Fruit fly (Drosophila melanogaster) whole organism, embryonic: ENCODE data around the gene CG42299.
A peak's percentile ranks its signal among the peaks of the same experiment; 100 is the strongest.

Source experiments
- Adf1 ChIP-seq: fragments of 200-800 bp; sonication (Bioruptor generic); IDR thresholded peaks from 2 replicates; pipeline ENCODE4 v1.3.6; 2022; ENCODE audit warnings: missing biosample characterization, missing genetic modification characterization
- CG1024 ChIP-seq: fragments of 200-800 bp; sonication (Bioruptor generic); IDR thresholded peaks from 2 replicates; pipeline ENCODE4 v1.3.6; 2022; ENCODE audit warnings: missing biosample characterization, missing genetic modification characterization
- CG11456 ChIP-seq: fragments of 200-800 bp; sonication (Bioruptor generic); IDR thresholded peaks from 3 replicates; pipeline ENCODE4 v1.3.6; 2022; ENCODE audit warnings: missing biosample characterization, missing genetic modification characterization
- CG14667 ChIP-seq: fragments of 200-800 bp; sonication (Bioruptor generic); IDR thresholded peaks from 2 replicates; pipeline ENCODE4 v1.3.6; 2022; ENCODE audit warnings: missing biosample characterization, missing genetic modification characterization
- CG16815 ChIP-seq: fragments of 200-800 bp; sonication (Bioruptor generic); optimal IDR thresholded peaks from 3 replicates; lab custom pipeline; 2017; ENCODE audit warnings: missing biosample characterization, mild to moderate bottlenecking, missing genetic modification characterization
- CG16863 ChIP-seq: fragments of 200-800 bp; sonication (Bioruptor generic); optimal IDR thresholded peaks from 3 replicates; lab custom pipeline; 2016; ENCODE audit warnings: missing biosample characterization, missing genetic modification characterization
- CG18011 ChIP-seq: fragments of 200-800 bp; sonication (Bioruptor generic); optimal IDR thresholded peaks from 2 replicates; lab custom pipeline; 2017; ENCODE audit warnings: missing biosample characterization, missing genetic modification characterization, mild to moderate bottlenecking, moderate library complexity, missing genotype
- CG1832 ChIP-seq: fragments of 200-800 bp; sonication (Bioruptor generic); optimal IDR thresholded peaks from 2 replicates; lab custom pipeline; 2017; ENCODE audit warnings: missing biosample characterization, mild to moderate bottlenecking, missing genetic modification characterization, inconsistent platforms
- CG18619 ChIP-seq: fragments of 200-800 bp; sonication (Bioruptor generic); optimal IDR thresholded peaks from 3 replicates; lab custom pipeline; 2017; ENCODE audit warnings: missing biosample characterization, mild to moderate bottlenecking, missing genetic modification characterization
- CG2199 ChIP-seq: fragments of 200-800 bp; sonication (Bioruptor generic); IDR thresholded peaks from 3 replicates; pipeline ENCODE4 v1.3.6; 2022; ENCODE audit warnings: missing biosample characterization, missing genetic modification characterization
- CG2889 ChIP-seq: fragments of 200-800 bp; sonication (Bioruptor generic); IDR thresholded peaks from 3 replicates; pipeline ENCODE4 v1.3.6; 2022; ENCODE audit warnings: missing biosample characterization, missing genetic modification characterization
- CG30403 ChIP-seq: fragments of 200-800 bp; sonication (Bioruptor generic); optimal IDR thresholded peaks from 3 replicates; lab custom pipeline; 2016; ENCODE audit warnings: missing biosample characterization, missing genetic modification characterization
- CG3838 ChIP-seq: fragments of 200-800 bp; sonication (Bioruptor generic); optimal IDR thresholded peaks from 3 replicates; lab custom pipeline; 2016; ENCODE audit warnings: missing biosample characterization, missing genetic modification characterization
- CG6654 ChIP-seq: fragments of 200-800 bp; sonication (Bioruptor generic); optimal IDR thresholded peaks from 2 replicates; lab custom pipeline; 2017; ENCODE audit warnings: missing biosample characterization, mild to moderate bottlenecking, missing genetic modification characterization
- CG7963 ChIP-seq: fragments of 200-800 bp; sonication (Bioruptor generic); IDR thresholded peaks from 3 replicates; pipeline ENCODE4 v1.3.6; 2022; ENCODE audit warnings: missing biosample characterization, missing genetic modification characterization; ENCODE audit not compliant: partially characterized antibody
- CG8924 ChIP-seq: fragments of 200-800 bp; optimal IDR thresholded peaks from 3 replicates; lab custom pipeline; 2019; ENCODE audit warnings: missing biosample characterization, mild to moderate bottlenecking, missing genetic modification characterization, moderate library complexity
- CG9609 ChIP-seq: fragments of 200-800 bp; sonication (Bioruptor generic); optimal IDR thresholded peaks from 3 replicates; lab custom pipeline; 2016; ENCODE audit warnings: missing biosample characterization, missing genetic modification characterization
- Chrac-16 ChIP-seq: fragments of 200-800 bp; sonication (Bioruptor generic); optimal IDR thresholded peaks from 3 replicates; lab custom pipeline; 2016; ENCODE audit warnings: missing biosample characterization, missing genetic modification characterization
- Dek ChIP-seq: fragments of 200-800 bp; sonication (Bioruptor generic); optimal IDR thresholded peaks from 3 replicates; lab custom pipeline; 2019; ENCODE audit warnings: missing biosample characterization, mild to moderate bottlenecking, missing genetic modification characterization, moderate library complexity
- Dip3 ChIP-seq: fragments of 200-800 bp; sonication (Bioruptor generic); optimal IDR thresholded peaks from 3 replicates; lab custom pipeline; 2016; ENCODE audit warnings: missing biosample characterization, missing genetic modification characterization
- Elba2 ChIP-seq: fragments of 200-800 bp; sonication (Bioruptor generic); optimal IDR thresholded peaks from 3 replicates; lab custom pipeline; 2016; ENCODE audit warnings: missing biosample characterization, missing genetic modification characterization
- HmgZ ChIP-seq: fragments of 200-800 bp; sonication (Bioruptor generic); optimal IDR thresholded peaks from 2 replicates; lab custom pipeline; 2018; ENCODE audit warnings: missing biosample characterization, mild to moderate bottlenecking, missing genetic modification characterization
- Hr51 ChIP-seq, 2 experiments: fragments of 200-800 bp; sonication (Bioruptor generic); optimal IDR thresholded peaks; 2 replicates in 1 of 2; 3 replicates in 1 of 2; lab custom pipeline; 2016 to 2018; ENCODE audit warnings: missing biosample characterization in 2 of 2, missing genetic modification characterization in 2 of 2, mild to moderate bottlenecking in 1 of 2, moderate library complexity in 1 of 2
- Jarid2 ChIP-seq: fragments of 200-800 bp; sonication (Bioruptor generic); optimal IDR thresholded peaks from 3 replicates; lab custom pipeline; 2017; ENCODE audit warnings: mild to moderate bottlenecking, missing biosample characterization, missing genetic modification reagents, missing genetic modification characterization
- Optix ChIP-seq: fragments of 200-800 bp; sonication (Bioruptor generic); IDR thresholded peaks from 3 replicates; pipeline ENCODE4 v1.3.6; 2022; ENCODE audit warnings: missing biosample characterization, missing genetic modification characterization
- Vsx1 ChIP-seq: fragments of 200-800 bp; sonication (Bioruptor generic); optimal IDR thresholded peaks from 2 replicates; lab custom pipeline; 2017; ENCODE audit warnings: missing biosample characterization, mild to moderate bottlenecking, missing genetic modification characterization, missing genetic modification reagents
- abd-A ChIP-seq: fragments of 200-800 bp; sonication (Bioruptor generic); optimal IDR thresholded peaks from 3 replicates; lab custom pipeline; 2019; ENCODE audit warnings: missing biosample characterization, mild to moderate bottlenecking, missing genetic modification characterization, moderate library complexity
- ara ChIP-seq: fragments of 200-800 bp; sonication (Bioruptor generic); IDR thresholded peaks from 2 replicates; pipeline ENCODE4 v1.3.6; 2022; ENCODE audit warnings: missing biosample characterization, missing genetic modification characterization
- chif ChIP-seq, 2 experiments: fragments of 200-800 bp; sonication (Bioruptor generic); optimal IDR thresholded peaks; 3 replicates each; lab custom pipeline; 2016; ENCODE audit warnings: missing biosample characterization in 2 of 2, missing genetic modification characterization in 2 of 2
- chinmo ChIP-seq: fragments of 200-800 bp; sonication (Bioruptor generic); IDR thresholded peaks from 4 replicates; pipeline ENCODE4 v1.3.6; 2022; ENCODE audit warnings: missing biosample characterization, missing genetic modification characterization; ENCODE audit not compliant: partially characterized antibody
- crp ChIP-seq, 2 experiments: fragments of 200-800 bp; sonication (Bioruptor generic); optimal IDR thresholded peaks; 2 replicates in 1 of 2; 3 replicates in 1 of 2; lab custom pipeline; 2017; ENCODE audit warnings: missing biosample characterization in 2 of 2, missing genetic modification characterization in 2 of 2, mild to moderate bottlenecking in 1 of 2, moderate library complexity in 1 of 2
- dpn ChIP-seq, 2 experiments: fragments of 200-800 bp; sonication (Bioruptor generic); optimal IDR thresholded peaks; 3 replicates each; lab custom pipeline; 2016; ENCODE audit warnings: missing biosample characterization in 2 of 2, missing genetic modification characterization in 2 of 2
- dysf ChIP-seq: fragments of 200-800 bp; sonication (Bioruptor generic); IDR thresholded peaks from 3 replicates; pipeline ENCODE4 v1.3.6; 2022; ENCODE audit warnings: missing biosample characterization, missing genetic modification characterization
- exex ChIP-seq: fragments of 200-800 bp; sonication (Bioruptor generic); optimal IDR thresholded peaks from 4 replicates; lab custom pipeline; 2018; ENCODE audit warnings: missing biosample characterization, mild to moderate bottlenecking, missing genetic modification characterization, moderate library complexity
- gt ChIP-seq: fragments of 200-800 bp; sonication (Bioruptor generic); IDR thresholded peaks from 2 replicates; pipeline ENCODE4 v1.3.6; 2022; ENCODE audit warnings: missing biosample characterization, missing genetic modification characterization
- hbn ChIP-seq: fragments of 200-800 bp; sonication (Bioruptor generic); IDR thresholded peaks from 2 replicates; pipeline ENCODE4 v1.3.6; 2022; ENCODE audit warnings: missing biosample characterization, missing genetic modification characterization; ENCODE audit not compliant: partially characterized antibody
- ind ChIP-seq: fragments of 200-800 bp; sonication (Bioruptor generic); optimal IDR thresholded peaks from 3 replicates; lab custom pipeline; 2016; ENCODE audit warnings: missing biosample characterization, missing genetic modification characterization
- kay ChIP-seq: fragments of 200-800 bp; sonication (Bioruptor generic); optimal IDR thresholded peaks from 2 replicates; lab custom pipeline; 2016; ENCODE audit warnings: missing biosample characterization, missing genetic modification characterization
- kni ChIP-seq: fragments of 200-800 bp; sonication (Bioruptor generic); optimal IDR thresholded peaks from 3 replicates; lab custom pipeline; 2017; ENCODE audit warnings: mild to moderate bottlenecking, missing biosample characterization, missing genetic modification reagents, missing genetic modification characterization
- lilli ChIP-seq: fragments of 200-800 bp; sonication (Bioruptor generic); optimal IDR thresholded peaks from 3 replicates; lab custom pipeline; 2016; ENCODE audit warnings: missing biosample characterization, missing genetic modification characterization
- lola ChIP-seq, 3 experiments: fragments of >200 bp in 2 of 3; fragments of 200-800 bp in 1 of 3; sonication (Bioruptor generic) in 1 of 3; optimal IDR thresholded peaks; 2 replicates each; lab custom pipeline; 2017 to 2019; ENCODE audit warnings: missing biosample characterization in 3 of 3, missing genetic modification characterization in 3 of 3, mild to moderate bottlenecking in 1 of 3, moderate library complexity in 1 of 3
- nerfin-2 ChIP-seq: fragments of 200-800 bp; sonication (Bioruptor generic); IDR thresholded peaks from 2 replicates; pipeline ENCODE4 v1.3.6; 2022; ENCODE audit warnings: missing biosample characterization, missing genetic modification characterization; ENCODE audit not compliant: partially characterized antibody
- nom ChIP-seq: fragments of 200-800 bp; sonication (Bioruptor generic); optimal IDR thresholded peaks from 2 replicates; lab custom pipeline; 2017; ENCODE audit warnings: missing biosample characterization, missing genetic modification characterization, mild to moderate bottlenecking, moderate library complexity, missing genetic modification reagents
- pnt ChIP-seq: fragments of 200-800 bp; sonication (Bioruptor generic); optimal IDR thresholded peaks from 3 replicates; lab custom pipeline; 2016; ENCODE audit warnings: missing biosample characterization, missing genetic modification characterization
- pzg ChIP-seq: fragments of 200-800 bp; sonication (Bioruptor generic); optimal IDR thresholded peaks from 3 replicates; lab custom pipeline; 2018; ENCODE audit warnings: missing biosample characterization, mild to moderate bottlenecking, missing genetic modification characterization, moderate library complexity
- shn ChIP-seq: fragments of 200-800 bp; sonication (Bioruptor generic); optimal IDR thresholded peaks from 3 replicates; lab custom pipeline; 2016; ENCODE audit warnings: missing biosample characterization, missing genetic modification characterization
- slou ChIP-seq: fragments of 200-800 bp; sonication (Bioruptor generic); optimal IDR thresholded peaks from 3 replicates; lab custom pipeline; 2016; ENCODE audit warnings: missing biosample characterization, missing genetic modification characterization
- trh ChIP-seq: fragments of 200-800 bp; sonication (Bioruptor generic); optimal IDR thresholded peaks from 2 replicates; lab custom pipeline; 2016; ENCODE audit warnings: missing biosample characterization, missing genetic modification characterization
- twi ChIP-seq: fragments of 200-800 bp; optimal IDR thresholded peaks from 2 replicates; lab custom pipeline; 2019; ENCODE audit warnings: missing biosample characterization, mild to moderate bottlenecking, missing genetic modification characterization, moderate library complexity
- wor ChIP-seq: fragments of 200-800 bp; sonication (Bioruptor generic); IDR thresholded peaks from 2 replicates; pipeline ENCODE4 v1.3.6; 2022; ENCODE audit warnings: missing biosample characterization, missing genetic modification characterization

The CG42299 gene

dm6 chrX:15549055-15549454, 26.4 kb downstream of the CG42299 start (continued):
- TF ChIP-seq CG9609 (peak; percentile 70), HmgZ (tag; lab: Kevin White, UChicago) (peak; percentile 47), chif (GFP tag; optimal IDR thresholded peaks at IDR 0.05; lab: Kevin White, UChicago) (peak; percentile 62 to 78), Hr51 (GFP tag; optimal IDR thresholded peaks at IDR 0.05; lab: Kevin White, UChicago) (peak; percentile 60 to 90), Dip3 (GFP tag; lab: Kevin White, UChicago) (peak; percentile 54), shn (peak; percentile 65), Dek (peak; percentile 80), kay (GFP tag; lab: Kevin White, UChicago) (peak; percentile 25), CG18619 (peak; percentile 74), Jarid2 (GFP tag; lab: Kevin White, UChicago) (peak; percentile 45), chinmo (GFP tag; lab: Robert Waterston, UW) (no peak), ind (GFP tag; lab: Kevin White, UChicago) (peak; percentile 70), nom (GFP tag; lab: Kevin White, UChicago) (no peak), CG16815 (peak; percentile 24), ara (no peak), dysf (GFP tag; lab: Robert Waterston, UW) (peak; percentile 89), CG8924 (tag; lab: Kevin White, UChicago) (peak; percentile 81), CG1832 (GFP tag; lab: Kevin White, UChicago) (no peak), Vsx1 (GFP tag; lab: Kevin White, UChicago) (peak; percentile 25), twi (peak; percentile 50), CG6654 (no peak), trh (GFP tag; lab: Kevin White, UChicago) (peak; percentile 2), CG7963 (no peak), CG16863 (GFP tag; lab: Kevin White, UChicago) (peak; percentile 59), slou (peak; percentile 16), kni (GFP tag; lab: Kevin White, UChicago) (no peak), crp (GFP tag; optimal IDR thresholded peaks at IDR 0.05; lab: Kevin White, UChicago) (peak in 1 of 2 experiments; percentile 59), wor (GFP tag; lab: Robert Waterston, UW) (0 out of 2 replicates have a peak, but pooled peaks have one; percentile 46), nerfin-2 (GFP tag; lab: Robert Waterston, UW) (no peak), CG1024 (peak; percentile 50; the same call in 1 of the 2 replicates), CG18011 (peak; percentile 42), pnt (GFP tag; lab: Kevin White, UChicago) (peak; percentile 72), CG2889 (GFP tag; lab: Robert Waterston, UW) (peak; percentile 62; the same call in 2 of the 3 replicates), pzg (GFP tag; lab: Kevin White, UChicago) (no peak), Optix (no peak), CG3838 (GFP tag; lab: Kevin White, UChicago) (peak; percentile 2), Adf1 (peak; percentile 41; the same call in 1 of the 2 replicates), Elba2 (GFP tag; lab: Kevin White, UChicago) (no peak), abd-A (tag; lab: Kevin White, UChicago) (no peak), hbn (GFP tag; lab: Robert Waterston, UW) (no peak), dpn (GFP tag; optimal IDR thresholded peaks at IDR 0.05; lab: Kevin White, UChicago) (peak; percentile 68 to 81), CG14667 (GFP tag; lab: Robert Waterston, UW) (peak; percentile 71), CG2199 (GFP tag; lab: Robert Waterston, UW) (no peak), CG11456 (GFP tag; lab: Robert Waterston, UW) (no peak), gt (GFP tag; lab: Robert Waterston, UW) (no peak), CG30403 (peak; percentile 83), lilli (GFP tag; lab: Kevin White, UChicago) (peak; percentile 77), lola (GFP tag; optimal IDR thresholded peaks at IDR 0.05; lab: Kevin White, UChicago) (peak in 1 of 3 experiments; percentile 44), Chrac-16 (GFP tag; lab: Kevin White, UChicago) (peak; percentile 70), exex (peak; percentile 28)
